Fruit fly (Drosophila melanogaster): ENCODE measurements around the gene CG7024.

- TF ChIP-seq CTCF (optimal IDR thresholded peaks at IDR 0.05) (peak; percentile 36 to 59), CG8478 (optimal IDR thresholded peaks at IDR 0.05) (no peak)
Observed at dm6 chrX:4666650-4667360, 38.3 kb upstream of the CG7024 start, which contains the start of gene CG3009.

Data from S2 (cell line).